Fruit fly (Drosophila melanogaster): ENCODE results near the gene CG7102.

Gene CG7102

DNA sequence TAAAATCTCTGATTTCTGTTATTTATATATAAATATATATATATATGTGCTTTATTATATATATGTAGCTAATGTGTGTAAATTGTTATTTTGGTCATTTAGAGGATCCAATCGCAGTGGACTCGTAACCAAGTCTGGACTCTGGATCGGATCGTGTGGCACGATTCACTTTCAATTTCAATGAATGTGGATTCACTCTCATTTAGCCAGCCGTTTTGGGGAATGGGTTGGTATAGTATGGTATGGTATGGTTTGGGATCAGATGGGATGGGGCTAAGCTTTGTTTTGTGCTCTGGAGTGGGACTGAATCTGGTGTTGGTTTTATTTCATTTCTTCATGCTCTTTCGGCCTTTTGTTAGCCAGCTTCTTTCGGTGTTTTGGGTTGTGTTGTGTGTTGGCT, 25.6 kb downstream of the CG7102 start:
- TF ChIP-seq gsb-n (tag; optimal IDR thresholded peaks at IDR 0.05) (peak; percentile 27), slou (GFP tag; optimal IDR thresholded peaks at IDR 0.05) (no peak), jumu (GFP tag; optimal IDR thresholded peaks at IDR 0.05) (no peak), Blimp-1 (GFP tag; optimal IDR thresholded peaks at IDR 0.05) (peak; percentile 97), CG33557 (GFP tag; optimal IDR thresholded peaks at IDR 0.05) (peak; percentile 25)

DNA sequence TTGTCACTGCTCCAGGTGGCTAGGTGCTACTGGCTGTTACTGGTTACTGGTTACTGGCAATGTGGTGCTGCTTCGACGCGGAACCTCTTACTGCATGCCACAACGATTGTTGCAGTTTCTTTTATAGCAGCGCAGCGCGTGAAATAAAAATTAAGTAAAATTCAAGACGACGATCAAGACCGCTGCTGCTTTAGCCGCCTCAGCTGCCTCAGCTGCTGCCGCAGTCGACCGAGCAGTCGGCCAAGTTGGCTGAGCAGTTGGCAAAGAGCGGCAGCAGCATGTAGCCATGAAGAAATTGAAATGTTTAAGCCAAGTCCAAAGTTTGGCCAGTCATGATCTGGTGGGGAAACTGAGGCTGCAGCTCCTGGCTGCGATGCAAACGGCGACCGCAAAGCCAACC, 26.6 kb downstream of the CG7102 start, which contains the start of gene TwdlE:
TwdlE (minus strand) TSS at position 101 of the 400 bp plus-strand sequence.
- TF ChIP-seq CG4404 (GFP tag; IDR thresholded peaks at IDR 0.05) (no peak), HLH4C (GFP tag; IDR thresholded peaks at IDR 0.05; ENCODE audit: partially characterized antibody) (no peak), corto (GFP tag; optimal IDR thresholded peaks at IDR 0.05) (no peak), CG31441 (GFP tag; IDR thresholded peaks at IDR 0.05) (no peak), CG2120 (GFP tag; optimal IDR thresholded peaks at IDR 0.05) (no peak), CG12219 (GFP tag; optimal IDR thresholded peaks at IDR 0.05) (no peak), CG4424 (GFP tag; optimal IDR thresholded peaks at IDR 0.05) (no peak), Ravus (GFP tag; IDR thresholded peaks at IDR 0.05) (no peak), Doc2 (GFP tag; IDR thresholded peaks at IDR 0.05) (no peak), sqz (GFP tag; optimal IDR thresholded peaks at IDR 0.05) (no peak), pzg (GFP tag; optimal IDR thresholded peaks at IDR 0.05) (no peak), CG31365 (tag; optimal IDR thresholded peaks at IDR 0.05) (no peak), BtbVII (GFP tag; optimal IDR thresholded peaks at IDR 0.05) (no peak), CG6654 (GFP tag; optimal IDR thresholded peaks at IDR 0.05) (no peak), Dad (GFP tag; optimal IDR thresholded peaks at IDR 0.05) (no peak), CG16813 (GFP tag; IDR thresholded peaks at IDR 0.05; ENCODE audit: partially characterized antibody) (no peak), tio (GFP tag; optimal IDR thresholded peaks at IDR 0.05) (no peak)

- TF ChIP-seq CG3163 (GFP tag; optimal IDR thresholded peaks at IDR 0.05), result peak; percentile 27
- TF ChIP-seq vvl (GFP tag; IDR thresholded peaks at IDR 0.05), result peak; percentile 47; the same call in 1 of the 2 replicates
- peak; percentile 91 for TF ChIP-seq Myb (GFP tag; optimal IDR thresholded peaks at IDR 0.05)
- peak; percentile 44; the same call in 1 of the 4 replicates for TF ChIP-seq Gug (GFP tag; IDR thresholded peaks at IDR 0.05)
- TF ChIP-seq CG15601 (tag; optimal IDR thresholded peaks at IDR 0.05), result peak; percentile 2
- 0 out of 2 replicates have a peak, but pooled peaks have one; percentile 20 for TF ChIP-seq Dref (GFP tag; IDR thresholded peaks at IDR 0.05)
- peak; percentile 61 for TF ChIP-seq amos (GFP tag; IDR thresholded peaks at IDR 0.05; ENCODE audit: partially characterized antibody)
- peak; percentile 60; the same call in 1 of the 2 replicates for TF ChIP-seq ato (GFP tag; IDR thresholded peaks at IDR 0.05; ENCODE audit: partially characterized antibody)
- peak; percentile 15; the same call in 1 of the 2 replicates for TF ChIP-seq HLH3B (GFP tag; IDR thresholded peaks at IDR 0.05)
- TF ChIP-seq Med (GFP tag), result peak; percentile 70
- TF ChIP-seq CG13894 (tag; optimal IDR thresholded peaks at IDR 0.05), result peak; percentile 1
- TF ChIP-seq Hr51 (GFP tag; optimal IDR thresholded peaks at IDR 0.05), result peak in 1 of 2 experiments; percentile 4
- peak; percentile 49 for TF ChIP-seq CG1603 (tag; optimal IDR thresholded peaks at IDR 0.05)
- TF ChIP-seq cad (GFP tag; optimal IDR thresholded peaks at IDR 0.05), result peak; percentile 94
- peak; percentile 74 for TF ChIP-seq HmgD (GFP tag; optimal IDR thresholded peaks at IDR 0.05)
- TF ChIP-seq Opbp (GFP tag; IDR thresholded peaks at IDR 0.05; ENCODE audit: partially characterized antibody), result peak; percentile 82
- TF ChIP-seq CG30403 (GFP tag; optimal IDR thresholded peaks at IDR 0.05), result peak; percentile 4
- peak; percentile 1 for TF ChIP-seq grau (tag; optimal IDR thresholded peaks at IDR 0.05)
- 0 out of 3 replicates have a peak, but pooled peaks have one; percentile 32 for TF ChIP-seq CG14860 (GFP tag; IDR thresholded peaks at IDR 0.05; ENCODE audit: partially characterized antibody)
- TF ChIP-seq CG2712 (tag; optimal IDR thresholded peaks at IDR 0.05), result peak; percentile 11
- TF ChIP-seq Scr (GFP tag; IDR thresholded peaks at IDR 0.05; ENCODE audit: partially characterized antibody), result 0 out of 2 replicates have a peak, but pooled peaks have one; percentile 12
- peak; percentile 95 for TF ChIP-seq CTCF (GFP tag; optimal IDR thresholded peaks at IDR 0.05)
- peak; percentile 8 for TF ChIP-seq Deaf1 (tag; optimal IDR thresholded peaks at IDR 0.05)
- peak; percentile 64 for TF ChIP-seq Rfx (GFP tag; IDR thresholded peaks at IDR 0.05)
- peak; percentile 45 for TF ChIP-seq CG8290 (GFP tag; optimal IDR thresholded peaks at IDR 0.05)
- peak in 1 of 2 experiments; percentile 22 for TF ChIP-seq CG8290 (tag; optimal IDR thresholded peaks at IDR 0.05)
These were observed 30.8 kb downstream of the CG7102 start, which contains the start of gene lectin-28C for dm6 chr2L:7856380-7857127. Gene lectin-28C, plus strand, starts transcription at chr2L:7857077.
